Worm (Caenorhabditis elegans): ENCODE results near the gene trcs-2.

- TF ChIP-seq ceh-48 (tag; optimal IDR thresholded peaks at IDR 0.05), result no peak
- TF ChIP-seq pag-3 (tag; optimal IDR thresholded peaks at IDR 0.05; ENCODE audit: borderline replicate concordance), result no peak
- no peak for TF ChIP-seq tbx-2 (tag; optimal IDR thresholded peaks at IDR 0.05)
- no peak for TF ChIP-seq ztf-16 (tag; optimal IDR thresholded peaks at IDR 0.05)
- TF ChIP-seq pqm-1 (tag; optimal IDR thresholded peaks at IDR 0.05), result no peak
- no peak for TF ChIP-seq Y22D7AL.16 (tag; optimal IDR thresholded peaks at IDR 0.05)
- TF ChIP-seq nhr-11 (tag; optimal IDR thresholded peaks at IDR 0.05), result no peak
- no peak for TF ChIP-seq pha-4 (tag; optimal IDR thresholded peaks at IDR 0.05)
- TF ChIP-seq rnt-1 (tag; optimal IDR thresholded peaks at IDR 0.05), result no peak
- no peak for TF ChIP-seq dve-1 (tag; optimal IDR thresholded peaks at IDR 0.05)
- no peak for TF ChIP-seq ceh-19 (GFP tag; optimal IDR thresholded peaks at IDR 0.05)
- TF ChIP-seq fkh-10 (GFP tag; optimal IDR thresholded peaks at IDR 0.05), result no peak
Measured at ce11 chrII:8738244-8738643, 16.0 kb downstream of the trcs-2 start.

Data from whole organism, late embryonic.